Fruit fly (Drosophila melanogaster): ENCODE data around the gene CG10864.

DNA sequence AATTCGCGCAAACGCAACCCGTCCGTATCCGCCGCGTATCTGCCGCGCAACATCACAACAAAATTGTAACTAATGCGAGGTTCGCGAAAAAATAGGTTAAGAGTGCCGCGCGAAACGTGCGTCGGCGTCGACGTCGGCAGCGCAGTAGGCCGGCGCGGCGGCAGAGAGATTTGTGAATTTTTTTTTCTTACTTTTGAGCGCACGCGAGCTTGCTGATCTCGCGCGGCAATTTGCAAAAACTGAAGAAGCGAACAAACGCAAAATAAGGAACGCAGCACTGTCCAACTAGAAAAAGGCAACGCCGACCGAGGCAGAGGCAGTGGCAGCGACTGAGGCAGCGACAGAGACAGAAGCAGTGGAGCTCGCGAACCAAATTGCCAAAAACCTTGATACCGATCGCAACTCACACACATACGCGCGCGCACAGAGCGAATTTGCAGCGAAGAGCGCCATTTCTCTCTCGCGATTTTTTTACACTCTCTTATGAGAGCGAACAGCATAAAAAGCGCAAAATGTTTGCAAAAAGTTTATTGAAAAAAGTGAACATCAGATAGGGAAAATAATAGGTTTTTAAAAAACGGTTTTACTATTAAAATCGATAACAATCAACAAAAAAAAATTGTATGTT, 35.8 kb upstream of the CG10864 start:
- TF ChIP-seq CG6808 (GFP tag; optimal IDR thresholded peaks at IDR 0.05): no peak
- TF ChIP-seq Sox102F (GFP tag; optimal IDR thresholded peaks at IDR 0.05): no peak
- peak; percentile 36 for TF ChIP-seq vri (GFP tag; optimal IDR thresholded peaks at IDR 0.05)
- no peak for TF ChIP-seq Met (GFP tag; optimal IDR thresholded peaks at IDR 0.05)
- no peak for TF ChIP-seq CG10631 (GFP tag; optimal IDR thresholded peaks at IDR 0.05)
- TF ChIP-seq topi (GFP tag; optimal IDR thresholded peaks at IDR 0.05): no peak
- no peak for TF ChIP-seq fd59A (GFP tag; optimal IDR thresholded peaks at IDR 0.05)
- no peak for TF ChIP-seq CG4318 (GFP tag; optimal IDR thresholded peaks at IDR 0.05)
